Fruit fly (Drosophila melanogaster): ENCODE data around the gene tgo.

The tgo gene

DNA sequence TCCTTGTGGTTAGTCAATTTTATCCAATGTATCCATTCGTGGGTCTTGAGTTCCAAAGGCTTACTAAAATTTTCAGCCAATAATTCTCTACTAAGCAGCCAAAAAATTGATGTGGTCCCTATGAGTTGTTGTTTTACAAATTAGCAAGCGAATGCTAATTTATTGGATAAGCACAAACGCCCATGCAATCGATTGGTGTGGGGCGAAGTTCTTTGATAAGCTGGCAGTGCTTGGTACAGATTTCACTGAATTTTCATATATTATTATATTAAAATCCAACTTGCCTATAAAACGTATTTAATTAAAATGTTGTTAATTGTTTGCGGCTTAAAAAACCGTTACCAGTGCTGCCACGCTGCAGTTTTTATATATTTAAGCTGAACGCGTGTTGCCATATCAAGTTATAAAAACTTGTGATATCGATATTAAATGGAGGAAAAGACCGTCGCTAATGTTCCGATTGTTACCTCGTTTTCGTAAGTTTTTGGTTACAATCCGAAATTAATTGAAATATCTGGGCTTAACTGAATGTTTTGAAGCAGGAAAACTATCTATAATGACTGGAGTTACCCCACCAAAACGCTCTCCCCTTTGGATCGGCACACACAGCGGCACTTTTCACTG is 16.1 kb downstream of the tgo start, which contains the start of the genes CG31100 and CG11980 (continued):
- TF ChIP-seq vnd (GFP tag; IDR thresholded peaks at IDR 0.05; ENCODE audit: partially characterized antibody): peak; percentile 42; the same call in 1 of the 3 replicates
- no peak for TF ChIP-seq crp (GFP tag; optimal IDR thresholded peaks at IDR 0.05)
- no peak for TF ChIP-seq bab2 (GFP tag; optimal IDR thresholded peaks at IDR 0.05)
- no peak for TF ChIP-seq nom (GFP tag; optimal IDR thresholded peaks at IDR 0.05)
- TF ChIP-seq grau (tag; optimal IDR thresholded peaks at IDR 0.05): peak; percentile 3
- TF ChIP-seq CG6654 (GFP tag; optimal IDR thresholded peaks at IDR 0.05): no peak
- TF ChIP-seq sc (optimal IDR thresholded peaks at IDR 0.05): no peak
- TF ChIP-seq sc (GFP tag; optimal IDR thresholded peaks at IDR 0.05): no peak
- no peak for TF ChIP-seq CG10654 (GFP tag; optimal IDR thresholded peaks at IDR 0.05)
- TF ChIP-seq Hmr (GFP tag; optimal IDR thresholded peaks at IDR 0.05): no peak
- no peak for TF ChIP-seq HLH3B (GFP tag; IDR thresholded peaks at IDR 0.05)
- no peak for TF ChIP-seq CG4424 (GFP tag; optimal IDR thresholded peaks at IDR 0.05)
- TF ChIP-seq CG16815 (GFP tag; optimal IDR thresholded peaks at IDR 0.05): no peak
- no peak for TF ChIP-seq slp2 (GFP tag; optimal IDR thresholded peaks at IDR 0.05)
- TF ChIP-seq tx (GFP tag; optimal IDR thresholded peaks at IDR 0.05): no peak
- TF ChIP-seq Fer1 (GFP tag; optimal IDR thresholded peaks at IDR 0.05): peak; percentile 17
- TF ChIP-seq Bdp1 (GFP tag; optimal IDR thresholded peaks at IDR 0.05): no peak
- TF ChIP-seq wek (GFP tag; optimal IDR thresholded peaks at IDR 0.05): peak; percentile 23
- peak; percentile 45; the same call in 1 of the 2 replicates for TF ChIP-seq CG2129 (GFP tag; IDR thresholded peaks at IDR 0.05; ENCODE audit: partially characterized antibody)
- TF ChIP-seq pfk (GFP tag; optimal IDR thresholded peaks at IDR 0.05): no peak
- TF ChIP-seq CG1832 (GFP tag; optimal IDR thresholded peaks at IDR 0.05): no peak
- TF ChIP-seq z (GFP tag; IDR thresholded peaks at IDR 0.05): no peak
- TF ChIP-seq tgo (GFP tag; IDR thresholded peaks at IDR 0.05): no peak
- TF ChIP-seq CG3995 (GFP tag; optimal IDR thresholded peaks at IDR 0.05): peak; percentile 18
- TF ChIP-seq CG2712 (tag; optimal IDR thresholded peaks at IDR 0.05): peak; percentile 46
- TF ChIP-seq C15 (GFP tag; IDR thresholded peaks at IDR 0.05): no peak
- TF ChIP-seq eve (GFP tag; optimal IDR thresholded peaks at IDR 0.05): no peak
- TF ChIP-seq CG2116 (GFP tag; optimal IDR thresholded peaks at IDR 0.05): peak; percentile 62
- no peak for TF ChIP-seq CG11398 (GFP tag; optimal IDR thresholded peaks at IDR 0.05)
- TF ChIP-seq Usf (GFP tag; optimal IDR thresholded peaks at IDR 0.05): no peak
- peak; percentile 78 for TF ChIP-seq YL-1 (GFP tag; optimal IDR thresholded peaks at IDR 0.05)
- TF ChIP-seq E2f1 (GFP tag; IDR thresholded peaks at IDR 0.05): no peak
- peak; percentile 65; the same call in 1 of the 3 replicates for TF ChIP-seq Doc3 (GFP tag; IDR thresholded peaks at IDR 0.05; ENCODE audit: partially characterized antibody)
- no peak for TF ChIP-seq CG3281 (GFP tag; optimal IDR thresholded peaks at IDR 0.05)
- no peak for TF ChIP-seq CG2875 (GFP tag; optimal IDR thresholded peaks at IDR 0.05)
- no peak for TF ChIP-seq CG3163 (GFP tag; optimal IDR thresholded peaks at IDR 0.05)

DNA sequence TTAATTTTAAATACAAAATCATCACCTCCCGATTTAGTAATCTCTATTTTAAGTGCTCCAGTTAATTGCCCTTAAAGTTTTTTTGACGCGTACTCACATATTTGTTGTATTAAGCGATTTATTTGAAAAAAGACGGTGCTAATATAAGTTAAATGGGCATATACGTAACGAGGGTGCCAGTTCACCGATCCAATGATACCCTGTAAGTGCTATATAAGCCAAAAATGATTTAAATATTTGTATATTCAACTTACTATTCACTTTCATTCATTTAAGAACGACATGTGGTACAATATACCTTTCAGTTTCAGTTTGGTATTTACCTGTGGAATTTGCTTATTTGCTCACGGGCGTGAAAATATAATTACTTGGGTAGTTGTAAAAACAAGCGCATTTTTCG is 17.3 kb downstream of the tgo start:
- TF ChIP-seq pb (GFP tag; optimal IDR thresholded peaks at IDR 0.05) (no peak), ara (GFP tag; IDR thresholded peaks at IDR 0.05) (no peak), CG2678 (tag; optimal IDR thresholded peaks at IDR 0.05) (no peak), CG34224 (GFP tag; IDR thresholded peaks at IDR 0.05; ENCODE audit: partially characterized antibody) (no peak), corto (GFP tag; optimal IDR thresholded peaks at IDR 0.05) (no peak), row (GFP tag; IDR thresholded peaks at IDR 0.05) (peak; percentile 21; the same call in 1 of the 3 replicates), Fer3 (tag; optimal IDR thresholded peaks at IDR 0.05) (peak; percentile 10), tup (GFP tag; optimal IDR thresholded peaks at IDR 0.05) (no peak), pan (optimal IDR thresholded peaks at IDR 0.05) (no peak), pan (GFP tag; optimal IDR thresholded peaks at IDR 0.05 in 1 of 2, IDR thresholded peaks at IDR 0.05 in 1 of 2) (no peak), Hmr (GFP tag; optimal IDR thresholded peaks at IDR 0.05) (peak; percentile 4), lbe (GFP tag; optimal IDR thresholded peaks at IDR 0.05) (no peak), CG4730 (GFP tag; IDR thresholded peaks at IDR 0.05) (no peak), CG10147 (GFP tag; optimal IDR thresholded peaks at IDR 0.05) (no peak), CG15269 (tag; optimal IDR thresholded peaks at IDR 0.05) (no peak), D19B (GFP tag; optimal IDR thresholded peaks at IDR 0.05) (peak; percentile 75), CG17186 (GFP tag; optimal IDR thresholded peaks at IDR 0.05) (no peak)

Data from whole organism, embryonic.